Worm (Caenorhabditis elegans) whole organism, L1 larva: ENCODE results near the gene sars-1.

Experiments
- C04F5.9 ChIP-seq: sonication (generic microtip); optimal IDR thresholded peaks from 2 replicates; lab custom pipeline; 2016; ENCODE audit warnings: missing genetic modification characterization, missing compliant biosample characterization
- C16A3.4 ChIP-seq: fragments of 150-350 bp; optimal IDR thresholded peaks from 2 replicates; lab custom pipeline; 2014; ENCODE audit warnings: missing biosample characterization, missing genetic modification characterization
- C34B4.2 ChIP-seq: sonication (generic microtip); optimal IDR thresholded peaks from 2 replicates; lab custom pipeline; 2017; ENCODE audit warnings: mild to moderate bottlenecking, missing genetic modification characterization, missing compliant biosample characterization
- F16B12.6 ChIP-seq: fragments of 150-350 bp; optimal IDR thresholded peaks from 2 replicates; lab custom pipeline; 2014; ENCODE audit warnings: missing biosample characterization, missing genetic modification characterization
- aha-1 ChIP-seq: fragments of 150-350 bp; optimal IDR thresholded peaks from 2 replicates; lab custom pipeline; 2014; ENCODE audit warnings: missing biosample characterization, missing genetic modification characterization
- alr-1 ChIP-seq: fragments of 200-800 bp; sonication (Bioruptor generic); optimal IDR thresholded peaks from 2 replicates; lab custom pipeline; 2018; ENCODE audit warnings: borderline replicate concordance, mild to moderate bottlenecking, missing genetic modification characterization, missing compliant biosample characterization
- ceh-82 ChIP-seq, 3 experiments: fragments of 150-350 bp in 1 of 3; sonication (generic microtip) in 2 of 3; optimal IDR thresholded peaks; 2 replicates each; lab custom pipeline; 2014 to 2017; ENCODE audit warnings: missing biosample characterization in 3 of 3, missing genetic modification characterization in 3 of 3
- ces-1 ChIP-seq: fragments of 150-350 bp; optimal IDR thresholded peaks from 2 replicates; lab custom pipeline; 2014; ENCODE audit warnings: missing biosample characterization, missing genetic modification reagents, missing genetic modification characterization
- dsc-1 ChIP-seq: sonication (generic microtip); optimal IDR thresholded peaks from 2 replicates; lab custom pipeline; 2016; ENCODE audit warnings: mild to moderate bottlenecking, missing genetic modification characterization, missing compliant biosample characterization
- efl-3 ChIP-seq: fragments of 200-800 bp; sonication (Bioruptor generic); optimal IDR thresholded peaks from 2 replicates; lab custom pipeline; 2018; ENCODE audit warnings: mild to moderate bottlenecking, missing genetic modification characterization, missing compliant biosample characterization
- egl-27 ChIP-seq, 2 experiments: fragments of 150-350 bp in 1 of 2; sonication (generic microtip); optimal IDR thresholded peaks; 3 replicates each; lab custom pipeline; 2017 to 2018; ENCODE audit warnings: missing biosample characterization in 2 of 2, missing genetic modification characterization in 2 of 2, missing genetic modification reagents in 2 of 2
- elt-2 ChIP-seq: sonication (generic microtip); optimal IDR thresholded peaks from 2 replicates; lab custom pipeline; 2016; ENCODE audit warnings: missing genetic modification characterization, mild to moderate bottlenecking, inconsistent platforms, missing compliant biosample characterization, missing genetic modification reagents
- elt-3 ChIP-seq, 6 experiments: fragments of 150-350 bp in 1 of 6; sonication (generic microtip); optimal IDR thresholded peaks; 2 replicates each; lab custom pipeline; 2017 to 2018; ENCODE audit warnings: missing biosample characterization in 6 of 6, missing genetic modification characterization in 6 of 6, inconsistent platforms in 1 of 6
- ets-5 ChIP-seq: fragments of 200-800 bp; sonication (Bioruptor generic); IDR thresholded peaks from 2 replicates; pipeline ENCODE4 v1.3.6; 2022; ENCODE audit warnings: missing genetic modification characterization, missing compliant biosample characterization
- fkh-4 ChIP-seq: sonication (generic microtip); optimal IDR thresholded peaks from 2 replicates; lab custom pipeline; 2016; ENCODE audit warnings: missing compliant biosample characterization, missing genetic modification characterization, borderline replicate concordance
- fkh-8 ChIP-seq: sonication (generic microtip); optimal IDR thresholded peaks from 2 replicates; lab custom pipeline; 2016; ENCODE audit warnings: mild to moderate bottlenecking, missing genetic modification characterization, missing compliant biosample characterization
- grh-1 ChIP-seq: fragments of 200-800 bp; sonication (Bioruptor generic); IDR thresholded peaks from 2 replicates; pipeline ENCODE4 v1.3.6; 2022; ENCODE audit warnings: missing genetic modification reagents, missing genetic modification characterization, missing compliant biosample characterization
- hlh-4 ChIP-seq: sonication (generic microtip); optimal IDR thresholded peaks from 2 replicates; lab custom pipeline; 2016; ENCODE audit warnings: mild to moderate bottlenecking, missing genetic modification characterization, missing compliant biosample characterization
- isw-1 ChIP-seq: fragments of 200-800 bp; sonication (Bioruptor generic); IDR thresholded peaks from 2 replicates; pipeline ENCODE4 v1.3.6; 2022; ENCODE audit warnings: missing genetic modification characterization, missing compliant biosample characterization
- jun-1 ChIP-seq: fragments of 150-350 bp; optimal IDR thresholded peaks from 2 replicates; lab custom pipeline; 2014; ENCODE audit warnings: missing biosample characterization, missing genetic modification reagents, missing genetic modification characterization
- lin-13 ChIP-seq: fragments of 150-350 bp; optimal IDR thresholded peaks from 2 replicates; lab custom pipeline; 2014; ENCODE audit warnings: missing biosample characterization, missing genetic modification reagents, missing genetic modification characterization
- lin-15B ChIP-seq: fragments of 150-350 bp; sonication (generic microtip); optimal IDR thresholded peaks from 3 replicates; lab custom pipeline; 2014; ENCODE audit warnings: missing biosample characterization, missing genetic modification characterization
- lin-35 ChIP-seq, 2 experiments: fragments of 150-350 bp; optimal IDR thresholded peaks; 2 replicates each; lab custom pipeline; 2014; ENCODE audit warnings: missing biosample characterization in 2 of 2, missing genetic modification characterization in 2 of 2, missing genetic modification reagents in 2 of 2
- lin-39 ChIP-seq: fragments of 150-350 bp; optimal IDR thresholded peaks from 2 replicates; lab custom pipeline; 2014; ENCODE audit warnings: missing biosample characterization, missing genetic modification reagents, missing genetic modification characterization
- lir-3 ChIP-seq: sonication (generic microtip); optimal IDR thresholded peaks from 2 replicates; lab custom pipeline; 2016; ENCODE audit warnings: mild to moderate bottlenecking, missing genetic modification characterization, moderate library complexity, missing compliant biosample characterization; ENCODE audit not compliant: poor library complexity
- lsy-2 ChIP-seq, 2 experiments: fragments of 150-350 bp; optimal IDR thresholded peaks; 2 replicates each; lab custom pipeline; 2014; ENCODE audit warnings: missing biosample characterization in 2 of 2, missing genetic modification characterization in 2 of 2
- mab-9 ChIP-seq: fragments of 200-800 bp; sonication (Bioruptor generic); IDR thresholded peaks from 2 replicates; pipeline ENCODE4 v1.3.6; 2022; ENCODE audit warnings: missing genetic modification reagents, missing genetic modification characterization, missing compliant biosample characterization
- mdl-1 ChIP-seq, 2 experiments: fragments of 150-350 bp; optimal IDR thresholded peaks; 2 replicates each; lab custom pipeline; 2014 to 2017; ENCODE audit warnings: missing biosample characterization in 2 of 2, missing genetic modification characterization in 2 of 2, inconsistent platforms in 1 of 2
- mep-1 ChIP-seq: fragments of 150-350 bp; optimal IDR thresholded peaks from 2 replicates; lab custom pipeline; 2014; ENCODE audit warnings: missing biosample characterization, missing genetic modification characterization
- nhr-19 ChIP-seq: fragments of 200-800 bp; sonication (Bioruptor generic); conservative IDR thresholded peaks from 2 replicates; pipeline ENCODE4 v1.3.6; 2022; ENCODE audit warnings: missing genetic modification characterization, missing compliant biosample characterization
- nhr-20 ChIP-seq: sonication (generic microtip); optimal IDR thresholded peaks from 2 replicates; lab custom pipeline; 2016; ENCODE audit warnings: mild to moderate bottlenecking, missing genetic modification characterization, missing compliant biosample characterization
- nhr-47 ChIP-seq: sonication (generic microtip); optimal IDR thresholded peaks from 2 replicates; lab custom pipeline; 2016; ENCODE audit warnings: mild to moderate bottlenecking, missing genetic modification characterization, moderate library complexity, missing compliant biosample characterization
- nhr-71 ChIP-seq: sonication (generic microtip); optimal IDR thresholded peaks from 2 replicates; lab custom pipeline; 2016; ENCODE audit warnings: mild to moderate bottlenecking, missing genetic modification characterization, moderate library complexity, missing compliant biosample characterization
- nhr-76 ChIP-seq: sonication (generic microtip); optimal IDR thresholded peaks from 2 replicates; lab custom pipeline; 2017; ENCODE audit warnings: missing biosample characterization, missing genetic modification characterization
- nhr-85 ChIP-seq: sonication (generic microtip); peaks from one replicate; lab custom pipeline; 2016; ENCODE audit warnings: missing genetic modification characterization, inconsistent platforms, missing compliant biosample characterization
- nhr-90 ChIP-seq: sonication (generic microtip); optimal IDR thresholded peaks from 2 replicates; lab custom pipeline; 2016; ENCODE audit warnings: mild to moderate bottlenecking, missing genetic modification characterization, missing compliant biosample characterization; ENCODE audit not compliant: poor library complexity
- pax-3 ChIP-seq: fragments of 200-800 bp; sonication (Bioruptor generic); optimal IDR thresholded peaks from 2 replicates; lab custom pipeline; 2018; ENCODE audit warnings: mild to moderate bottlenecking, missing genetic modification characterization, moderate library complexity, missing compliant biosample characterization
- rnt-1 ChIP-seq: sonication (generic microtip); optimal IDR thresholded peaks from 2 replicates; lab custom pipeline; 2016; ENCODE audit warnings: mild to moderate bottlenecking, missing genetic modification characterization, moderate library complexity, missing compliant biosample characterization
- skn-1 ChIP-seq: fragments of 150-350 bp; optimal IDR thresholded peaks from 2 replicates; lab custom pipeline; 2014; ENCODE audit warnings: missing biosample characterization, missing genetic modification characterization
- snpc-4 ChIP-seq: fragments of 150-350 bp; optimal IDR thresholded peaks from 2 replicates; lab custom pipeline; 2014; ENCODE audit warnings: missing biosample characterization, missing genetic modification characterization
- snu-23 ChIP-seq: sonication (generic microtip); optimal IDR thresholded peaks from 2 replicates; lab custom pipeline; 2016; ENCODE audit warnings: missing genetic modification characterization, missing compliant biosample characterization
- sup-37 ChIP-seq: fragments of 200-800 bp; sonication (Bioruptor generic); optimal IDR thresholded peaks from 2 replicates; lab custom pipeline; 2018; ENCODE audit warnings: mild to moderate bottlenecking, missing genetic modification characterization, missing compliant biosample characterization
- unc-130 ChIP-seq: fragments of 150-350 bp; optimal IDR thresholded peaks from 2 replicates; lab custom pipeline; 2017; ENCODE audit warnings: missing biosample characterization, missing genetic modification characterization, inconsistent platforms
- unc-86 ChIP-seq: sonication (generic microtip); optimal IDR thresholded peaks from 2 replicates; lab custom pipeline; 2016; ENCODE audit warnings: missing genetic modification characterization, missing compliant biosample characterization
- unc-98 ChIP-seq: fragments of 200-800 bp; sonication (Bioruptor generic); IDR thresholded peaks from 2 replicates; pipeline ENCODE4 v1.3.6; 2022; ENCODE audit warnings: missing genetic modification characterization, missing compliant biosample characterization
- zag-1 ChIP-seq: fragments of 150-350 bp; optimal IDR thresholded peaks from 2 replicates; lab custom pipeline; 2014; ENCODE audit warnings: missing biosample characterization, missing genetic modification characterization
- zip-4 ChIP-seq: fragments of 200-800 bp; sonication (Bioruptor generic); optimal IDR thresholded peaks from 2 replicates; lab custom pipeline; 2018; ENCODE audit warnings: mild to moderate bottlenecking, missing genetic modification characterization, moderate library complexity, missing compliant biosample characterization
- ztf-4 ChIP-seq: fragments of 150-350 bp; optimal IDR thresholded peaks from 2 replicates; lab custom pipeline; 2014; ENCODE audit warnings: missing biosample characterization, missing genetic modification characterization

Gene sars-1

DNA sequence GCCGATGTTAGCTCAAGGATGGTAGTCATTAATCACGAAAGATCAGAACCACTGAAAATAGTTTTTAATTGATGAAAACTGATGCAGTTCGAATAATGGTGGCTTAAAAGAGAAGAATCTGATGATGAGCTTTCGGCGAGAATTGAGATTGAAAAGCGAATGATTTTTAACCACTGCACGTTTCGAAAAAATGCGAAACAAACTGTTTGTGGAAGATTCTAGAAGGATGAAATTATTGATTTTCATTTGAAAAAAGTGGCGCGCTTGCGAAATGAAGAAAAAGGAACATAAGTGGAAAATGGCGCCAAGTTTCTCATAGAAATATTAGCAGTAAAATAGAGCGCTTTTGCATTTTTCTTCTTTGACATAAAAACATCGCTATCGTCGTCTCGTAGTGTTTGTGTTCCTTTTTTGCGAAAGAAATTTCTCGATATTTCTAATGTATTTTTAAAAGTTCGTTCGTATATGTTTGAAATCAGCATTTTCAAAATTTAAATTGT lies 8.6 kb upstream of the sars-1 start, which contains the start of gene uba-1 (continued):
- TF ChIP-seq elt-3 (tag; optimal IDR thresholded peaks at IDR 0.05; lab: Kevin White, UChicago) (no peak), ztf-4 (tag; lab: Kevin White, UChicago) (peak; percentile 52), nhr-19 (GFP tag; lab: Robert Waterston, UW) (no peak), efl-3 (GFP tag; lab: Kevin White, UChicago) (no peak), nhr-85 (tag; lab: Kevin White, UChicago) (peak; percentile 60), nhr-47 (tag; lab: Kevin White, UChicago) (peak; percentile 13), lin-13 (no peak), zag-1 (tag; lab: Kevin White, UChicago) (no peak), snu-23 (no peak), dsc-1 (tag; lab: Kevin White, UChicago) (no peak), skn-1 (tag; lab: Kevin White, UChicago) (no peak), mab-9 (GFP tag; lab: Robert Waterston, UW) (no peak), ces-1 (GFP tag; lab: Kevin White, UChicago) (no peak)

DNA sequence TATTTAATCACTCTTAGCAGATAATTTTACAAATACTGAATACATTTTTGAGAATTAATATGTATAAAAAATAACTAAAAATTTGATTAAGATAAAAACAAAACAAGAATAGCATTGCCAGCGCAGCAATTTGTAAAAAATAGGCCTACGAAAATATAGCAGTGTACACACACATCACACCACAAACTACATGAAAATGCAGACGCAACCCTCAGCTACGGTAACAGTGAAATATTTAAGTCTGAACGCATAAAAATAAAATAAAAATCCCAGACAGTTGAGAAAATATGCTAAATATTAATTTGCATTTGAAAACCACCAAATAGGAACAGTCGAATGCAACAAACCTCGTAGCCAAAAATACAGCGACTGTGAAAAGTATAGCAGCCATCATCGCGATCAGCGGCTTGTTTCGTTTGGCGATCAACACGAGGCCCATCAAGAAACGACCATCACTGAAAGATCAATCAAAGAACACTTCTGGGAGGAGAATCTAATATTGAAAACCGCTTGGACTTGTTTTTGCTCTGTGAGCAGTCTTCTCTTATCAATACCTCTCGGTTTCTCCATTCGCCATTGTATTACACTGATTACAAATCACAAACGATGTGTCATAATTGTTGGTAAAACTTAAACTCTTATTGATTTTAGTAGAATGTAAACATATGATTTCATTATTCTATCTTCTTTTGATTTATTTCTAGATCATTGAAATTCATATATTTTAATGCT lies 4.9 kb upstream of the sars-1 start, which contains the start of gene pyp-1:
TSS of gene pyp-1 (minus strand) at position 439 of the 732 bp plus-strand sequence.
- TF ChIP-seq lin-35 (GFP tag; optimal IDR thresholded peaks at IDR 0.05; lab: Kevin White, UChicago) (peak; percentile 10 to 14), F16B12.6 (peak; percentile 78), snpc-4 (tag; lab: Kevin White, UChicago) (no peak), grh-1 (GFP tag; lab: Robert Waterston, UW) (no peak), nhr-90 (no peak), unc-98 (GFP tag; lab: Robert Waterston, UW) (no peak), unc-130 (tag; lab: Kevin White, UChicago) (no peak), lin-39 (tag; lab: Kevin White, UChicago) (no peak), pax-3 (tag; lab: Kevin White, UChicago) (no peak), isw-1 (GFP tag; lab: Robert Waterston, UW) (no peak), C16A3.4 (no peak), C34B4.2 (tag; lab: Kevin White, UChicago) (no peak), elt-2 (tag; lab: Kevin White, UChicago) (peak; percentile 20), lin-15B (tag; lab: Kevin White, UChicago) (no peak), jun-1 (no peak), ceh-82 (tag; optimal IDR thresholded peaks at IDR 0.05; lab: Kevin White, UChicago) (no peak), efl-3 (GFP tag; lab: Kevin White, UChicago) (no peak), C04F5.9 (tag; lab: Kevin White, UChicago) (no peak), lsy-2 (tag; optimal IDR thresholded peaks at IDR 0.05; lab: Kevin White, UChicago) (peak; percentile 11 to 72), ztf-4 (tag; lab: Kevin White, UChicago) (no peak), sup-37 (no peak), ces-1 (GFP tag; lab: Kevin White, UChicago) (no peak), lin-13 (no peak), rnt-1 (tag; lab: Kevin White, UChicago) (peak; percentile 12), fkh-4 (tag; lab: Kevin White, UChicago) (no peak), lir-3 (no peak), hlh-4 (no peak), egl-27 (tag; optimal IDR thresholded peaks at IDR 0.05; lab: Kevin White, UChicago) (no peak), mep-1 (tag; lab: Kevin White, UChicago) (peak; percentile 46), dsc-1 (tag; lab: Kevin White, UChicago) (no peak), ets-5 (no peak), zip-4 (GFP tag; lab: Kevin White, UChicago) (no peak), snu-23 (peak; percentile 26), mdl-1 (tag; optimal IDR thresholded peaks at IDR 0.05; lab: Kevin White, UChicago) (peak in 1 of 2 experiments; percentile 28), fkh-8 (tag; lab: Kevin White, UChicago) (no peak), alr-1 (no peak), nhr-71 (tag; lab: Kevin White, UChicago) (peak; percentile 45), nhr-76 (tag; lab: Kevin White, UChicago) (no peak), unc-86 (tag; lab: Kevin White, UChicago) (no peak), aha-1 (no peak), nhr-20 (tag; lab: Kevin White, UChicago) (no peak)
